Worm (Caenorhabditis elegans): ENCODE results near the gene ift-81.

DNA sequence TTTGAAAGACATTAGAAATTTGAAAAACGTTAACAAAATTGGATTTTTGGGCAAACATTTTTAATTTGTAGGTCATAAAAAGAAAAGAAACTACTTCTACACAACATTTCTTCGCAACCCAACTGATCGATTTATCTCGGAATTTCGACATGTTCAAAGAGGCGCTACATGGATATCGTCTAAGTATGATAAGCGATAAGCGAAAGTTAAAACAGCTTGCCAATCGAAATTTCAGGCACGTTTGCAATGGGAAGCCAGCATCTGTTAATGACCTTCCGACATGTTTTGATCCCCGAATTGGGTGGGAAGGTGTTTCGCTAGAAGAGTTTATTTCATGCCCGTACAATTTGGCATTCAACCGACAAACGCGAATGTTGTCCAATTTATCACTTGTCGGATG, 21.6 kb upstream of the ift-81 start:
- no peak for TF ChIP-seq ztf-29 (GFP tag; IDR thresholded peaks at IDR 0.05)
- no peak for TF ChIP-seq klf-2 (GFP tag; conservative IDR thresholded peaks at IDR 0.05)
- TF ChIP-seq flt-1 (GFP tag; IDR thresholded peaks at IDR 0.05) = no peak
- no peak for TF ChIP-seq T22C8.4 (GFP tag; IDR thresholded peaks at IDR 0.05)
- no peak for TF ChIP-seq cog-1 (tag; optimal IDR thresholded peaks at IDR 0.05)
- TF ChIP-seq ztf-23 (GFP tag; IDR thresholded peaks at IDR 0.05) = no peak
- TF ChIP-seq med-1 (GFP tag; optimal IDR thresholded peaks at IDR 0.05; ENCODE audit: insufficient read depth) = no peak
